Fruit fly (Drosophila melanogaster): ENCODE results near the gene CG8833.

The CG8833 gene

DNA sequence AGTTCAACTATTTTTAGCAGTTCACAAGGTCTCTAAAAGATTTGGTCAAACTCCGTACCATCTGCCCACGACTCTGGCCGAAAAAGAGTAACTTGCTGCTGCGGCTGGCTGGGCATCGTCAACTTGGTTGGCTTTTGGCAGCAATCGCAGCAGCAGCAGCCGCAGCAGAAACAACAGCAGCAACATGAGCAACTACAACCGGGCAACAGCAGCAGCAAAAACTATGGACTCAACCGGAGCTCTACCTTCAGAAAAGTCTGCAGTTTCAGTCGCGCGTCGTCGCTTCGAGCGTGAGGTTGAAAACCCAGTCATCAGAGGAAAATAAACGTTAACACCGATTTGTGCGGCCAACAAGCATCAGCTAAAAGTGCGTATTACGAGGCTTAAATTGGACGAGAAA lies 50.1 kb downstream of the CG8833 start, which contains the start of gene CG13737 (continued):
- no peak for TF ChIP-seq schlank (tag; optimal IDR thresholded peaks at IDR 0.05)

- TF ChIP-seq ap (GFP tag; IDR thresholded peaks at IDR 0.05) (peak; percentile 38), crp (GFP tag; optimal IDR thresholded peaks at IDR 0.05) (no peak), CG13624 (GFP tag; optimal IDR thresholded peaks at IDR 0.05) (no peak), CG10654 (GFP tag; optimal IDR thresholded peaks at IDR 0.05) (no peak), fd96Cb (tag; optimal IDR thresholded peaks at IDR 0.05) (peak; percentile 20), Hmr (GFP tag; optimal IDR thresholded peaks at IDR 0.05) (no peak), Oaz (GFP tag; IDR thresholded peaks at IDR 0.05) (no peak), CG17612 (GFP tag; IDR thresholded peaks at IDR 0.05) (no peak), chinmo (GFP tag; IDR thresholded peaks at IDR 0.05; ENCODE audit: partially characterized antibody) (0 out of 4 replicates have a peak, but pooled peaks have one; percentile 24), CG5953 (GFP tag; IDR thresholded peaks at IDR 0.05) (no peak), Bteb2 (GFP tag; optimal IDR thresholded peaks at IDR 0.05) (no peak), CG2199 (GFP tag; IDR thresholded peaks at IDR 0.05) (peak; percentile 80; the same call in 1 of the 3 replicates), Awh (GFP tag; IDR thresholded peaks at IDR 0.05) (0 out of 2 replicates have a peak, but pooled peaks have one; percentile 11), CG13894 (tag; optimal IDR thresholded peaks at IDR 0.05) (no peak), CG34422 (GFP tag; IDR thresholded peaks at IDR 0.05) (no peak), CG17359 (tag; optimal IDR thresholded peaks at IDR 0.05) (no peak), CG12071 (GFP tag; optimal IDR thresholded peaks at IDR 0.05) (peak; percentile 17), esg (GFP tag; conservative IDR thresholded peaks at IDR 0.05) (peak; percentile 28; the same call in 1 of the 2 replicates), CG6254 (GFP tag; optimal IDR thresholded peaks at IDR 0.05) (no peak), Asciz (GFP tag; optimal IDR thresholded peaks at IDR 0.05) (peak; percentile 19), HLH3B (GFP tag; IDR thresholded peaks at IDR 0.05) (0 out of 2 replicates have a peak, but pooled peaks have one; percentile 29), Pdp1 (GFP tag; optimal IDR thresholded peaks at IDR 0.05) (peak in 1 of 2 experiments; percentile 4), Dip2 (GFP tag; IDR thresholded peaks at IDR 0.05) (no peak)
Observed at dm6 chr3L:13877904-13878303, 50.9 kb downstream of the CG8833 start.

DNA sequence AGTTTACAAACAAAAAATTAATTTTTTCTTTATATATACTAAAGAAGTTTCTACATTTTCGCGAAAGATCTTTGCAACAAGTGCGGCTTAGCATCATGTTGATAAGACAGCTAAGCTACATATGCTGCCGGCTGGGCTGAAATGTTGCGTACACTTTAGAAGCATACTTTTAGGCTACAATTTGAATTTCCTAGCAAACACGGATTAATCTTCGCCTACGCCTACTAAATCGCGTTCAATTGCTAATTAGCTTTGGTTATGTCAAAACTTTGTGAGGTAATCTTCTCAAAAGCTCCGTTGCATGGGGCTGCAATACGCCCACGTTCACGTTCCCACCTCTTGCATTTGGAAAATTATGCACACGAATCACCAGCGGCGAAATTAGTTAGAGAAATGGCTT lies 51.8 kb downstream of the CG8833 start:
- TF ChIP-seq schlank (tag; optimal IDR thresholded peaks at IDR 0.05) (no peak), pzg (GFP tag; optimal IDR thresholded peaks at IDR 0.05) (no peak), oc (tag; optimal IDR thresholded peaks at IDR 0.05) (no peak), Vsx1 (GFP tag; optimal IDR thresholded peaks at IDR 0.05) (peak; percentile 71), dati (GFP tag; IDR thresholded peaks at IDR 0.05) (no peak), CTCF (GFP tag; optimal IDR thresholded peaks at IDR 0.05) (peak; percentile 7), CG11504 (tag; optimal IDR thresholded peaks at IDR 0.05) (peak; percentile 100), unpg (GFP tag; optimal IDR thresholded peaks at IDR 0.05) (no peak), Hr3 (GFP tag; optimal IDR thresholded peaks at IDR 0.05) (no peak), CG17829 (tag; optimal IDR thresholded peaks at IDR 0.05) (no peak), CG14441 (GFP tag; IDR thresholded peaks at IDR 0.05) (no peak), gro (GFP tag; optimal IDR thresholded peaks at IDR 0.05) (no peak), GATAe (GFP tag; conservative IDR thresholded peaks at IDR 0.05) (no peak), CG7786 (GFP tag; optimal IDR thresholded peaks at IDR 0.05) (no peak), CG2199 (GFP tag; IDR thresholded peaks at IDR 0.05) (0 out of 3 replicates have a peak, but pooled peaks have one; percentile 72), repo (GFP tag; optimal IDR thresholded peaks at IDR 0.05) (no peak), croc (GFP tag; conservative IDR thresholded peaks at IDR 0.05) (no peak), h (optimal IDR thresholded peaks at IDR 0.05) (no peak), ems (GFP tag; optimal IDR thresholded peaks at IDR 0.05) (no peak), CG15696 (tag; optimal IDR thresholded peaks at IDR 0.05) (no peak), CG17385 (GFP tag; optimal IDR thresholded peaks at IDR 0.05) (no peak), salm (tag; optimal IDR thresholded peaks at IDR 0.05) (no peak), stwl (tag; optimal IDR thresholded peaks at IDR 0.05) (peak; percentile 19), vfl (GFP tag; optimal IDR thresholded peaks at IDR 0.05) (no peak), CG12744 (GFP tag; optimal IDR thresholded peaks at IDR 0.05) (no peak), CG16779 (GFP tag; IDR thresholded peaks at IDR 0.05) (no peak), CG5245 (GFP tag; optimal IDR thresholded peaks at IDR 0.05) (no peak), HHEX (GFP tag; optimal IDR thresholded peaks at IDR 0.05) (no peak)

Measured in whole organism, embryonic.